Worm (Caenorhabditis elegans): ENCODE data around the gene F10D2.10.

DNA sequence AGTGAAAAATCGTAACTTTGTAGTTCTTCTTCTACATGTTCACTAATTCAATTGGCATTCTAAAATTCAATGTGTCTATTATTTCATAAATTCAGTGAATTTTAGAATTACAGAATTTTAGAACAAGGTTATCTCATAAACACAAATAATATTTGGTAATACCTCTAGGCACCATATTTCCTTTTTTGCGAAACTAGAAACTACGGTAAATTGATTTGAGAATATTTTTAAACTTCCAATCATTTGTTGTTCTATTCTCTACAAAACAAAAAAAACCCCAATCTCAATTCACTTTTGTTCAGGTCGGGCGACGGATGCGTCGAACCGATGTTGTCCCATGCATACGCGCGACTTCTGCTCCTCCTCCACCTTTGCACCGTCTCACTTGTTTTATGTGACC, 44.0 kb upstream of the F10D2.10 start, which contains the start of gene F09G2.1:
- TF ChIP-seq swsn-7 (tag; optimal IDR thresholded peaks at IDR 0.05) (no peak), nhr-28 (tag; optimal IDR thresholded peaks at IDR 0.05) (no peak), pqm-1 (tag; optimal IDR thresholded peaks at IDR 0.05) (no peak), nhr-71 (tag; optimal IDR thresholded peaks at IDR 0.05) (no peak), nhr-12 (tag; optimal IDR thresholded peaks at IDR 0.05) (no peak), lsy-2 (tag; optimal IDR thresholded peaks at IDR 0.05) (no peak), sup-37 (GFP tag; optimal IDR thresholded peaks at IDR 0.05) (no peak), nhr-84 (tag; optimal IDR thresholded peaks at IDR 0.05) (no peak), dpl-1 (GFP tag; optimal IDR thresholded peaks at IDR 0.05) (no peak), blmp-1 (tag; optimal IDR thresholded peaks at IDR 0.05) (no peak), fkh-10 (GFP tag; optimal IDR thresholded peaks at IDR 0.05) (no peak), skn-1 (tag; optimal IDR thresholded peaks at IDR 0.05) (no peak)

All from whole organism, L1 larva.